Fruit fly (Drosophila melanogaster) whole organism, prepupa: ENCODE measurements around the gene Exo84.
A peak's percentile ranks its signal among the peaks of the same experiment; 100 is the strongest.

Experiments used
- Blimp-1 ChIP-seq: fragments of 200-800 bp; sonication (Bioruptor generic); optimal IDR thresholded peaks from 3 replicates; lab custom pipeline; 2017; ENCODE audit warnings: missing biosample characterization, missing genetic modification characterization, mild to moderate bottlenecking, moderate library complexity, missing genetic modification reagents
- CG10631 ChIP-seq: fragments of 200-800 bp; sonication (Bioruptor generic); optimal IDR thresholded peaks from 2 replicates; lab custom pipeline; 2016; ENCODE audit warnings: missing biosample characterization, missing genetic modification characterization
- CG10669 ChIP-seq: fragments of 200-800 bp; sonication (Bioruptor generic); optimal IDR thresholded peaks from 3 replicates; lab custom pipeline; 2018; ENCODE audit warnings: missing biosample characterization, mild to moderate bottlenecking, missing genetic modification characterization, moderate library complexity
- CG11762 ChIP-seq: fragments of 200-800 bp; sonication (Bioruptor generic); optimal IDR thresholded peaks from 3 replicates; lab custom pipeline; 2016; ENCODE audit warnings: missing biosample characterization, missing genetic modification characterization; ENCODE audit not compliant: insufficient read depth
- CG11902 ChIP-seq: fragments of 200-800 bp; sonication (Bioruptor generic); optimal IDR thresholded peaks from 3 replicates; lab custom pipeline; 2016; ENCODE audit warnings: missing biosample characterization, missing genetic modification characterization
- CG16779 ChIP-seq: fragments of 200-800 bp; sonication (Bioruptor generic); optimal IDR thresholded peaks from 3 replicates; lab custom pipeline; 2017; ENCODE audit warnings: missing biosample characterization, mild to moderate bottlenecking, missing genetic modification characterization
- CG3032 ChIP-seq: fragments of 200-800 bp; optimal IDR thresholded peaks from 2 replicates; lab custom pipeline; 2019; ENCODE audit warnings: missing biosample characterization, mild to moderate bottlenecking, missing genetic modification characterization, moderate library complexity
- CG32006 ChIP-seq: fragments of 200-800 bp; sonication (Bioruptor generic); optimal IDR thresholded peaks from 3 replicates; lab custom pipeline; 2017; ENCODE audit warnings: missing biosample characterization, mild to moderate bottlenecking, missing genetic modification characterization
- CG3919 ChIP-seq: fragments of 200-800 bp; sonication (Bioruptor generic); optimal IDR thresholded peaks from 3 replicates; lab custom pipeline; 2016; ENCODE audit warnings: missing biosample characterization, missing genetic modification characterization
- CG4318 ChIP-seq: fragments of 200-800 bp; sonication (Bioruptor generic); optimal IDR thresholded peaks from 3 replicates; lab custom pipeline; 2017; ENCODE audit warnings: missing biosample characterization, mild to moderate bottlenecking, missing genetic modification characterization
- CG6163 ChIP-seq: fragments of 200-800 bp; sonication (Bioruptor generic); IDR thresholded peaks from 3 replicates; pipeline ENCODE4 v1.3.6; 2022; ENCODE audit warnings: missing biosample characterization, missing genetic modification characterization
- CG6276 ChIP-seq: fragments of 200-800 bp; sonication (Bioruptor generic); optimal IDR thresholded peaks from 2 replicates; lab custom pipeline; 2017; ENCODE audit warnings: missing biosample characterization, mild to moderate bottlenecking, missing genetic modification characterization
- CG6792 ChIP-seq: fragments of 200-800 bp; sonication (Bioruptor generic); optimal IDR thresholded peaks from 3 replicates; lab custom pipeline; 2016; ENCODE audit warnings: missing biosample characterization, missing genetic modification characterization
- CG6808 ChIP-seq: fragments of 200-800 bp; sonication (Bioruptor generic); optimal IDR thresholded peaks from 3 replicates; lab custom pipeline; 2017; ENCODE audit warnings: missing biosample characterization, missing genetic modification characterization, mild to moderate bottlenecking, moderate library complexity, missing genetic modification reagents
- CG6854 ChIP-seq: fragments of 200-800 bp; sonication (Bioruptor generic); optimal IDR thresholded peaks from 2 replicates; lab custom pipeline; 2017; ENCODE audit warnings: missing biosample characterization, mild to moderate bottlenecking, missing genetic modification characterization
- CG7368 ChIP-seq: fragments of 200-800 bp; sonication (Bioruptor generic); optimal IDR thresholded peaks from 3 replicates; lab custom pipeline; 2016; ENCODE audit warnings: missing biosample characterization, missing genetic modification characterization
- CG8119 ChIP-seq: fragments of 200-800 bp; sonication (Bioruptor generic); IDR thresholded peaks from 3 replicates; pipeline ENCODE4 v1.3.6; 2022; ENCODE audit warnings: missing biosample characterization, missing genetic modification characterization
- CG8319 ChIP-seq: fragments of 200-800 bp; sonication (Bioruptor generic); optimal IDR thresholded peaks from 3 replicates; lab custom pipeline; 2016; ENCODE audit warnings: missing biosample characterization, missing genetic modification characterization
- CG9139 ChIP-seq: fragments of 200-800 bp; sonication (Bioruptor generic); optimal IDR thresholded peaks from 3 replicates; lab custom pipeline; 2017; ENCODE audit warnings: missing biosample characterization, mild to moderate bottlenecking, missing genetic modification characterization
- Eip75B ChIP-seq: fragments of 200-800 bp; sonication (Bioruptor generic); optimal IDR thresholded peaks from 3 replicates; lab custom pipeline; 2016; ENCODE audit warnings: missing biosample characterization, missing genetic modification characterization
- Eip78C ChIP-seq: fragments of 200-800 bp; sonication (Bioruptor generic); peaks from one replicate; lab custom pipeline; 2016; ENCODE audit warnings: missing biosample characterization, missing genetic modification characterization
- Eip93F ChIP-seq: fragments of 200-800 bp; sonication (Bioruptor generic); optimal IDR thresholded peaks from 2 replicates; lab custom pipeline; 2016; ENCODE audit warnings: missing biosample characterization, mild to moderate bottlenecking, missing genetic modification characterization
- Ets21C ChIP-seq: fragments of 200-800 bp; sonication (Bioruptor generic); optimal IDR thresholded peaks from 3 replicates; lab custom pipeline; 2016; ENCODE audit warnings: missing biosample characterization, missing genetic modification characterization
- Gug ChIP-seq: fragments of 200-800 bp; sonication (Bioruptor generic); IDR thresholded peaks from 2 replicates; pipeline ENCODE4 v1.3.6; 2022; ENCODE audit warnings: missing biosample characterization, missing genetic modification characterization
- Hr39 ChIP-seq: fragments of 200-800 bp; sonication (Bioruptor generic); optimal IDR thresholded peaks from 2 replicates; lab custom pipeline; 2016; ENCODE audit warnings: missing biosample characterization, missing genetic modification characterization
- Hr4 ChIP-seq: fragments of 200-800 bp; sonication (Bioruptor generic); optimal IDR thresholded peaks from 3 replicates; lab custom pipeline; 2016; ENCODE audit warnings: missing biosample characterization, missing genetic modification characterization
- Lpt ChIP-seq: fragments of 200-800 bp; sonication (Bioruptor generic); optimal IDR thresholded peaks from 3 replicates; lab custom pipeline; 2016; ENCODE audit warnings: missing biosample characterization, missing genetic modification characterization
- OdsH ChIP-seq: fragments of 200-800 bp; sonication (Bioruptor generic); optimal IDR thresholded peaks from 3 replicates; lab custom pipeline; 2016; ENCODE audit warnings: missing biosample characterization, missing genetic modification characterization
- Smox ChIP-seq: fragments of 200-800 bp; sonication (Bioruptor generic); optimal IDR thresholded peaks from 3 replicates; lab custom pipeline; 2016; ENCODE audit warnings: missing biosample characterization, missing genetic modification characterization
- Sox102F ChIP-seq: fragments of 200-800 bp; sonication (Bioruptor generic); optimal IDR thresholded peaks from 2 replicates; lab custom pipeline; 2016; ENCODE audit warnings: missing biosample characterization, mild to moderate bottlenecking, missing genetic modification characterization
- Sox15 ChIP-seq: fragments of 200-800 bp; sonication (Bioruptor generic); optimal IDR thresholded peaks from 3 replicates; lab custom pipeline; 2016; ENCODE audit warnings: missing biosample characterization, missing genetic modification characterization
- achi ChIP-seq: fragments of 200-800 bp; sonication (Bioruptor generic); optimal IDR thresholded peaks from 3 replicates; lab custom pipeline; 2016; ENCODE audit warnings: missing biosample characterization, missing genetic modification characterization
- acj6 ChIP-seq: fragments of 200-800 bp; sonication (Bioruptor generic); optimal IDR thresholded peaks from 3 replicates; lab custom pipeline; 2016; ENCODE audit warnings: missing biosample characterization, missing genetic modification characterization
- dac ChIP-seq: fragments of 200-800 bp; sonication (Bioruptor generic); optimal IDR thresholded peaks from 2 replicates; lab custom pipeline; 2017; ENCODE audit warnings: missing biosample characterization, mild to moderate bottlenecking, missing genetic modification characterization
- dsx ChIP-seq: fragments of 200-800 bp; optimal IDR thresholded peaks from 3 replicates; lab custom pipeline; 2019; ENCODE audit warnings: missing biosample characterization, mild to moderate bottlenecking, missing genetic modification characterization, moderate library complexity; ENCODE audit not compliant: poor library complexity, severe bottlenecking
- esn ChIP-seq: fragments of 200-800 bp; sonication (Bioruptor generic); optimal IDR thresholded peaks from 2 replicates; lab custom pipeline; 2016; ENCODE audit warnings: missing biosample characterization, mild to moderate bottlenecking, missing genetic modification characterization, moderate library complexity
- fd85E ChIP-seq: fragments of 200-800 bp; sonication (Bioruptor generic); optimal IDR thresholded peaks from 3 replicates; lab custom pipeline; 2016; ENCODE audit warnings: missing biosample characterization, missing genetic modification characterization
- fkh ChIP-seq: fragments of 200-800 bp; sonication (Bioruptor generic); optimal IDR thresholded peaks from 3 replicates; lab custom pipeline; 2017; ENCODE audit warnings: missing biosample characterization, mild to moderate bottlenecking, missing genetic modification characterization, moderate library complexity
- lz ChIP-seq: fragments of 200-800 bp; sonication (Bioruptor generic); optimal IDR thresholded peaks from 3 replicates; lab custom pipeline; 2016; ENCODE audit warnings: missing biosample characterization, missing genetic modification characterization
- pdm3 ChIP-seq: fragments of 200-800 bp; sonication (Bioruptor generic); optimal IDR thresholded peaks from 3 replicates; lab custom pipeline; 2016; ENCODE audit warnings: missing biosample characterization, missing genetic modification characterization
- salr ChIP-seq, 2 experiments: fragments of 200-800 bp; sonication (Bioruptor generic); optimal IDR thresholded peaks; 3 replicates each; lab custom pipeline; 2016 to 2018; ENCODE audit warnings: missing biosample characterization in 2 of 2, missing genetic modification characterization in 2 of 2, mild to moderate bottlenecking in 1 of 2
- spab ChIP-seq: fragments of 200-800 bp; sonication (Bioruptor generic); optimal IDR thresholded peaks from 2 replicates; lab custom pipeline; 2017; ENCODE audit warnings: missing biosample characterization, mild to moderate bottlenecking, missing genetic modification characterization, missing genetic modification reagents
- ss ChIP-seq, 2 experiments: fragments of 200-800 bp; sonication (Bioruptor generic); optimal IDR thresholded peaks; 2 replicates in 1 of 2; 3 replicates in 1 of 2; lab custom pipeline; 2017 to 2018; ENCODE audit warnings: mild to moderate bottlenecking in 2 of 2, missing biosample characterization in 2 of 2, missing genetic modification characterization in 2 of 2, moderate library complexity in 1 of 2
- svp ChIP-seq: fragments of 200-800 bp; sonication (Bioruptor generic); peaks from one replicate; lab custom pipeline; 2016; ENCODE audit warnings: missing biosample characterization, missing genetic modification characterization
- topi ChIP-seq: fragments of 200-800 bp; sonication (Bioruptor generic); optimal IDR thresholded peaks from 3 replicates; lab custom pipeline; 2016; ENCODE audit warnings: missing biosample characterization, missing genetic modification characterization
- vri ChIP-seq: fragments of 200-800 bp; sonication (Bioruptor generic); optimal IDR thresholded peaks from 3 replicates; lab custom pipeline; 2016; ENCODE audit warnings: missing biosample characterization, mild to moderate bottlenecking, missing genetic modification characterization

The Exo84 gene

dm6 chr3R:26020244-26021171, 31.5 kb downstream of the Exo84 start (continued):
- TF ChIP-seq acj6 (GFP tag; lab: Kevin White, UChicago) (peak; percentile 72), Sox102F (GFP tag; lab: Kevin White, UChicago) (peak; percentile 26), Eip93F (no peak), CG10669 (GFP tag; lab: Kevin White, UChicago) (peak; percentile 73), spab (peak; percentile 66), CG6854 (no peak), CG6792 (GFP tag; lab: Kevin White, UChicago) (peak; percentile 33), CG3032 (peak; percentile 68), ss (GFP tag; optimal IDR thresholded peaks at IDR 0.05; lab: Kevin White, UChicago) (peak; percentile 9 to 61), CG8319 (peak; percentile 24), svp (no peak), CG16779 (tag; lab: Kevin White, UChicago) (peak; percentile 40), CG6163 (GFP tag; lab: Robert Waterston, UW) (peak; percentile 81), salr (GFP tag; optimal IDR thresholded peaks at IDR 0.05; lab: Kevin White, UChicago) (peak; percentile 34 to 75), Hr4 (peak; percentile 77), CG6276 (GFP tag; lab: Kevin White, UChicago) (peak; percentile 74), CG11902 (GFP tag; lab: Kevin White, UChicago) (peak; percentile 47), CG11762 (GFP tag; lab: Kevin White, UChicago) (peak; percentile 59), Gug (GFP tag; lab: Robert Waterston, UW) (peak; percentile 58), pdm3 (GFP tag; lab: Kevin White, UChicago) (peak; percentile 65), CG7368 (GFP tag; lab: Kevin White, UChicago) (peak; percentile 54), Sox15 (GFP tag; lab: Kevin White, UChicago) (peak; percentile 53)
- TF ChIP-seq, all 60 proteins: peak for 51

dm6 chr3R:26019232-26019631, 32.8 kb downstream of the Exo84 start:
- peak; percentile 64 for TF ChIP-seq OdsH
- TF ChIP-seq achi = peak; percentile 69
- peak; percentile 52 for TF ChIP-seq CG3919 (GFP tag; lab: Kevin White, UChicago)
- TF ChIP-seq fd85E (GFP tag; lab: Kevin White, UChicago) = no peak
- TF ChIP-seq CG7368 (GFP tag; lab: Kevin White, UChicago) = no peak
- TF ChIP-seq CG11902 (GFP tag; lab: Kevin White, UChicago) = no peak
- TF ChIP-seq Eip78C (GFP tag; lab: Kevin White, UChicago) = peak; percentile 68
- peak; percentile 0 for TF ChIP-seq CG10669 (GFP tag; lab: Kevin White, UChicago)
- no peak for TF ChIP-seq Hr39 (GFP tag; lab: Kevin White, UChicago)
- peak; percentile 45 for TF ChIP-seq acj6 (GFP tag; lab: Kevin White, UChicago)
- peak; percentile 93 for TF ChIP-seq CG8119 (GFP tag; lab: Robert Waterston, UW)
- TF ChIP-seq CG3032 = peak; percentile 37
- TF ChIP-seq salr (GFP tag; optimal IDR thresholded peaks at IDR 0.05; lab: Kevin White, UChicago) = peak in 1 of 2 experiments; percentile 53
- no peak for TF ChIP-seq lz (GFP tag; lab: Kevin White, UChicago)
- TF ChIP-seq dsx (GFP tag; lab: Kevin White, UChicago) = no peak
- peak; percentile 70 for TF ChIP-seq CG10631 (GFP tag; lab: Kevin White, UChicago)
- no peak for TF ChIP-seq Ets21C (GFP tag; lab: Kevin White, UChicago)
- no peak for TF ChIP-seq svp
- no peak for TF ChIP-seq esn
- no peak for TF ChIP-seq CG9139 (GFP tag; lab: Kevin White, UChicago)
- no peak for TF ChIP-seq Eip93F
- peak; percentile 67 for TF ChIP-seq Lpt (GFP tag; lab: Kevin White, UChicago)
- no peak for TF ChIP-seq Eip75B
- TF ChIP-seq CG32006 (GFP tag; lab: Kevin White, UChicago) = peak; percentile 91
- no peak for TF ChIP-seq Smox (GFP tag; lab: Kevin White, UChicago)
- peak; percentile 20 for TF ChIP-seq spab
- no peak for TF ChIP-seq vri
- no peak for TF ChIP-seq fkh (GFP tag; lab: Kevin White, UChicago)
- peak; percentile 81 for TF ChIP-seq CG4318
- no peak for TF ChIP-seq Sox102F (GFP tag; lab: Kevin White, UChicago)
- no peak for TF ChIP-seq topi
- no peak for TF ChIP-seq Blimp-1 (GFP tag; lab: Kevin White, UChicago)
- peak; percentile 76 for TF ChIP-seq Gug (GFP tag; lab: Robert Waterston, UW)
- TF ChIP-seq CG6808 (GFP tag; lab: Kevin White, UChicago) = peak; percentile 23
- TF ChIP-seq dac (GFP tag; lab: Kevin White, UChicago) = peak; percentile 63
- TF ChIP-seq CG16779 (tag; lab: Kevin White, UChicago) = no peak
